Fruit fly (Drosophila melanogaster): Measurements from ENCODE around the gene Usp39.

Gene Usp39

DNA sequence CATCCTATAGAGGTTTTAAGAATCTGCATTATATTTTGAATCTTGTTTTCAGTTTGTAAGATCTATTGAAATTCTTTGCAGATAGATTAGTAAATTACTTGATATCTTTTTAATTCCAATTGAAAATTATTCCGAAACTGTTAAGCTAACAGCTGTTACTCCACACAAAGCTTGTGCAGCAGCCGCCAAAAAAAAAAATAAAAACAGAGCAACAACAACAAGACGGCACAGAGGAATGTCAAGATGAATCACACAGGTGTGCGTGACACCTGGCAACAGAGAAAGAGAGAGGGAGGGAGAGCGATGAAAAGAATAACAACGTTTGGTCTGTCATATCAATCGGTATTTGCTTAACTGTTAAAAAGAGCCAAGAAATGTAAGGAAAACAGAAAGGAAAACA lies 23.0 kb upstream of the Usp39 start:
- TF ChIP-seq CG8301 (tag; optimal IDR thresholded peaks at IDR 0.05) (no peak), CG12605 (GFP tag; IDR thresholded peaks at IDR 0.05) (no peak), CG32121 (GFP tag; IDR thresholded peaks at IDR 0.05) (no peak), Pif1B (GFP tag; optimal IDR thresholded peaks at IDR 0.05) (no peak), gl (tag; optimal IDR thresholded peaks at IDR 0.05) (no peak), Pif1A (GFP tag; optimal IDR thresholded peaks at IDR 0.05) (no peak), CG17806 (tag; optimal IDR thresholded peaks at IDR 0.05) (no peak), Snoo (tag; optimal IDR thresholded peaks at IDR 0.05) (no peak), D1 (tag; optimal IDR thresholded peaks at IDR 0.05) (no peak), EcR (GFP tag; optimal IDR thresholded peaks at IDR 0.05) (no peak), CG8159 (tag; optimal IDR thresholded peaks at IDR 0.05) (no peak), rn (GFP tag; IDR thresholded peaks at IDR 0.05) (no peak), CG13204 (GFP tag; optimal IDR thresholded peaks at IDR 0.05) (no peak), CG4496 (GFP tag; IDR thresholded peaks at IDR 0.05) (no peak), CG15710 (tag; optimal IDR thresholded peaks at IDR 0.05) (no peak)

DNA sequence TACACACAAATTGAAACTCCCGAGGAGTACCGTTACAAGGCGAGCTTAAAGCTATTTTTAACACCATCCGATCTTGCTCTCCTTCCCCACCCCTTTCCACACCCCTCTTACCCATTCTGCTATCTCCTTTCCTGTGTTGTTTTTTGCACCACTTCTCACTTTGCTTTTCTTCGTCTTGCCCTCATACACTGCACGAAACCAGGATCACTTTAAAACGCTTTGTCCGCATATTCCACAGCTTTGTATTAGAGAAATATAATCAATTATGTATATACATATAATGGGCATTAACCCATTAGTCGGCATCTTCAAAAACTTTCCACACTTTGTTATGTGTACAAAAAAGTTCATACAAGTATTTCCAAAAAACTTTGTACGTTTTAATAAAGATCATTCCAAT lies 22.5 kb upstream of the Usp39 start:
- TF ChIP-seq D1 (tag; optimal IDR thresholded peaks at IDR 0.05) (no peak), gl (tag; optimal IDR thresholded peaks at IDR 0.05) (peak; percentile 37), CG15710 (tag; optimal IDR thresholded peaks at IDR 0.05) (peak; percentile 53), rn (GFP tag; IDR thresholded peaks at IDR 0.05) (no peak), CG8159 (tag; optimal IDR thresholded peaks at IDR 0.05) (peak; percentile 53), CG34367 (tag; optimal IDR thresholded peaks at IDR 0.05) (peak; percentile 47), CG12605 (GFP tag; IDR thresholded peaks at IDR 0.05) (no peak; the same call in 1 of the 2 replicates), CG13204 (GFP tag; optimal IDR thresholded peaks at IDR 0.05) (peak; percentile 23), CG4496 (GFP tag; IDR thresholded peaks at IDR 0.05) (peak; percentile 68; the same call in 2 of the 3 replicates), EcR (GFP tag; optimal IDR thresholded peaks at IDR 0.05) (no peak), Snoo (tag; optimal IDR thresholded peaks at IDR 0.05) (no peak), Ets98B (GFP tag; IDR thresholded peaks at IDR 0.05) (no peak), CG17806 (tag; optimal IDR thresholded peaks at IDR 0.05) (peak; percentile 37), CG9948 (tag; optimal IDR thresholded peaks at IDR 0.05) (peak; percentile 36), CG10348 (GFP tag; IDR thresholded peaks at IDR 0.05) (no peak), CG14655 (GFP tag; optimal IDR thresholded peaks at IDR 0.05) (peak; percentile 50), CG32121 (GFP tag; IDR thresholded peaks at IDR 0.05) (no peak), Pif1B (GFP tag; optimal IDR thresholded peaks at IDR 0.05) (peak; percentile 8), fd96Ca (GFP tag; IDR thresholded peaks at IDR 0.05) (no peak), CG8301 (tag; optimal IDR thresholded peaks at IDR 0.05) (peak; percentile 36), Pif1A (GFP tag; optimal IDR thresholded peaks at IDR 0.05) (no peak)

dm6 chrX:18836315-18836714 lies 21.7 kb upstream of the Usp39 start:
- TF ChIP-seq Pif1B (GFP tag; optimal IDR thresholded peaks at IDR 0.05) (no peak), Pif1A (GFP tag; optimal IDR thresholded peaks at IDR 0.05) (peak; percentile 24), CG10348 (GFP tag; IDR thresholded peaks at IDR 0.05) (no peak), rn (GFP tag; IDR thresholded peaks at IDR 0.05) (no peak), Snoo (tag; optimal IDR thresholded peaks at IDR 0.05) (no peak), CG12605 (GFP tag; IDR thresholded peaks at IDR 0.05) (peak; percentile 36; the same call in 1 of the 2 replicates), CG32121 (GFP tag; IDR thresholded peaks at IDR 0.05) (no peak), EcR (GFP tag; optimal IDR thresholded peaks at IDR 0.05) (peak; percentile 47), CG13204 (GFP tag; optimal IDR thresholded peaks at IDR 0.05) (no peak), fd96Ca (GFP tag; IDR thresholded peaks at IDR 0.05) (no peak), CG4496 (GFP tag; IDR thresholded peaks at IDR 0.05) (peak; percentile 36; the same call in 1 of the 3 replicates), CG14655 (GFP tag; optimal IDR thresholded peaks at IDR 0.05) (peak; percentile 32), CG9948 (tag; optimal IDR thresholded peaks at IDR 0.05) (peak; percentile 28), gl (tag; optimal IDR thresholded peaks at IDR 0.05) (peak; percentile 61), Ets98B (GFP tag; IDR thresholded peaks at IDR 0.05) (peak; percentile 29; the same call in 1 of the 2 replicates), CG17806 (tag; optimal IDR thresholded peaks at IDR 0.05) (no peak), CG8301 (tag; optimal IDR thresholded peaks at IDR 0.05) (peak; percentile 10), CG34367 (tag; optimal IDR thresholded peaks at IDR 0.05) (peak; percentile 33), CG15710 (tag; optimal IDR thresholded peaks at IDR 0.05) (peak; percentile 48), D1 (tag; optimal IDR thresholded peaks at IDR 0.05) (no peak), CG8159 (tag; optimal IDR thresholded peaks at IDR 0.05) (peak; percentile 28)

DNA sequence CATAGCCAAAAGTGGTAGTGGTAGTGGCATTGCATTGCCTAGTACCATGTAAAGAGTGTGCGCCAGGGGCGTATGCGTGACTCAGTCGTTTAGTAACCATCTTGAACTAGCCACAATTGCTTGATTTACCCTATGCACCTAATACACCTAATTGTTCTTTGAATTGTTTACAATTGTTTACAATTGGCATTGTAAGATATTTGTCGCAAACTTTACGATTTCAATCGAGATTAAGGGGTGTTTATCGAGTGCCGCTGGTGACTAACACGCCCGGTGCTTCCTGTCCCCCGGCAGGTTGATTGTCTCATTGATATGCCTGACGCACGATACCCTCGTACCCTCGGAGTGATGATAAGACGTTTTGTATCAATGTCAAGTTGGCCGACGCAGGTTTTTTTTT lies 21.0 kb upstream of the Usp39 start:
- TF ChIP-seq CG9948 (tag; optimal IDR thresholded peaks at IDR 0.05): peak; percentile 4
- peak; percentile 42 for TF ChIP-seq CG15710 (tag; optimal IDR thresholded peaks at IDR 0.05)
- TF ChIP-seq CG32121 (GFP tag; IDR thresholded peaks at IDR 0.05): peak; percentile 22; the same call in 1 of the 2 replicates
- peak; percentile 54; the same call in 2 of the 3 replicates for TF ChIP-seq CG4496 (GFP tag; IDR thresholded peaks at IDR 0.05)
- peak; percentile 52; the same call in 2 of the 3 replicates for TF ChIP-seq fd96Ca (GFP tag; IDR thresholded peaks at IDR 0.05)
- TF ChIP-seq CG8301 (tag; optimal IDR thresholded peaks at IDR 0.05): no peak
- no peak for TF ChIP-seq D1 (tag; optimal IDR thresholded peaks at IDR 0.05)

DNA sequence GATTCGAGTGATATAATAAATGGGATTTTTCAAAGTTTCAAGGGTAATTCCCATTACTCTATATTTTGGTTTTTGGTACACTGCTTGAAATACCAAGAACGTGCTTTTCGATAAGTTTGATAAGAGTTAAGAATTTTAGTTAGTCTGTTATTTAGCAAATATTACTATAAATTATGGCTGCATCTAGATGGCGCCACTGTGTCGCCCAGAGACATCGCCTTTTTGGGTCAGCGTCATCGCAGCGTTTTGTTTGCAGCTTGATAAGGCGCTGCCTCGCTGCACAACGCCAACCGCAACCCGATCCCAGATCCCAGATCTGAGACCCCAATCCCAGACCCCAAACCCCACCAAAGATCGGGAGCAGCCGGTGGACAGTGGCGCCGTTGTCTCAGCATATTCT lies 19.5 kb upstream of the Usp39 start:
- no peak for TF ChIP-seq CG8159 (tag; optimal IDR thresholded peaks at IDR 0.05)
- TF ChIP-seq CG15710 (tag; optimal IDR thresholded peaks at IDR 0.05): no peak
- no peak for TF ChIP-seq CG8301 (tag; optimal IDR thresholded peaks at IDR 0.05)
- no peak for TF ChIP-seq rn (GFP tag; IDR thresholded peaks at IDR 0.05)
- TF ChIP-seq CG12605 (GFP tag; IDR thresholded peaks at IDR 0.05): no peak

dm6 chrX:18838929-18839576 lies 18.9 kb upstream of the Usp39 start:
- TF ChIP-seq CG14655 (GFP tag; optimal IDR thresholded peaks at IDR 0.05): peak; percentile 7
- peak; percentile 13; the same call in 1 of the 2 replicates for TF ChIP-seq CG32121 (GFP tag; IDR thresholded peaks at IDR 0.05)
- TF ChIP-seq CG9948 (tag; optimal IDR thresholded peaks at IDR 0.05): no peak
- TF ChIP-seq CG17806 (tag; optimal IDR thresholded peaks at IDR 0.05): no peak
- TF ChIP-seq gl (tag; optimal IDR thresholded peaks at IDR 0.05): peak; percentile 26
- TF ChIP-seq CG8301 (tag; optimal IDR thresholded peaks at IDR 0.05): no peak
- peak; percentile 2 for TF ChIP-seq CG15710 (tag; optimal IDR thresholded peaks at IDR 0.05)
- TF ChIP-seq Pif1A (GFP tag; optimal IDR thresholded peaks at IDR 0.05): peak; percentile 36
- no peak for TF ChIP-seq CG10348 (GFP tag; IDR thresholded peaks at IDR 0.05)
- TF ChIP-seq CG8159 (tag; optimal IDR thresholded peaks at IDR 0.05): peak; percentile 3
